Worm (Caenorhabditis elegans) whole organism, late embryonic: ENCODE data around the gene srh-112.
"Not testable (repeated sequence)": the region's sequence is repeated elsewhere in the genome, so short reads cannot be mapped to it uniquely, and the experiment has no call there.

Source experiments
- C08G9.2 ChIP-seq: sonication (generic microtip); optimal IDR thresholded peaks from 2 replicates; lab custom pipeline; 2016; ENCODE audit warnings: mild to moderate bottlenecking, missing genetic modification characterization, moderate library complexity, missing compliant biosample characterization
- C38D4.7 ChIP-seq: fragments of 200-800 bp; sonication (Bioruptor generic); optimal IDR thresholded peaks from 2 replicates; lab custom pipeline; 2018; ENCODE audit warnings: mild to moderate bottlenecking, missing genetic modification characterization, moderate library complexity, missing compliant biosample characterization
- F13H6.1 ChIP-seq: sonication (generic microtip); optimal IDR thresholded peaks from 2 replicates; lab custom pipeline; 2016; ENCODE audit warnings: missing genetic modification characterization, missing compliant biosample characterization
- K02D7.2 ChIP-seq: sonication (generic microtip); optimal IDR thresholded peaks from 2 replicates; lab custom pipeline; 2017; ENCODE audit warnings: mild to moderate bottlenecking, missing genetic modification characterization, missing compliant biosample characterization
- ahr-1 ChIP-seq: sonication (generic microtip); optimal IDR thresholded peaks from 2 replicates; lab custom pipeline; 2016; ENCODE audit warnings: missing genetic modification characterization, missing compliant biosample characterization
- ceh-18 ChIP-seq: sonication (generic microtip); optimal IDR thresholded peaks from 2 replicates; lab custom pipeline; 2016; ENCODE audit warnings: missing genetic modification characterization, missing compliant biosample characterization
- ceh-19 ChIP-seq: fragments of 200-800 bp; sonication (Bioruptor generic); optimal IDR thresholded peaks from 2 replicates; lab custom pipeline; 2018; ENCODE audit warnings: mild to moderate bottlenecking, missing genetic modification characterization, missing compliant biosample characterization
- ceh-2 ChIP-seq: sonication (generic microtip); optimal IDR thresholded peaks from 2 replicates; lab custom pipeline; 2016; ENCODE audit warnings: missing genotype, missing genetic modification characterization, missing compliant biosample characterization
- ceh-22 ChIP-seq: sonication (generic microtip); optimal IDR thresholded peaks from 2 replicates; lab custom pipeline; 2017; ENCODE audit warnings: missing biosample characterization, missing genetic modification characterization
- ceh-30 ChIP-seq: fragments of 150-350 bp; optimal IDR thresholded peaks from 2 replicates; lab custom pipeline; 2014; ENCODE audit warnings: missing biosample characterization, missing genetic modification characterization
- ceh-31 ChIP-seq: sonication (generic microtip); optimal IDR thresholded peaks from 2 replicates; lab custom pipeline; 2016; ENCODE audit warnings: missing genetic modification characterization, missing compliant biosample characterization
- ceh-34 ChIP-seq: sonication (generic microtip); optimal IDR thresholded peaks from 2 replicates; lab custom pipeline; 2016; ENCODE audit warnings: mild to moderate bottlenecking, missing genetic modification characterization, missing compliant biosample characterization
- ceh-45 ChIP-seq: fragments of 200-800 bp; sonication (Bioruptor generic); IDR thresholded peaks from 2 replicates; pipeline ENCODE4 v1.3.6; 2022; ENCODE audit warnings: missing genetic modification reagents, missing genetic modification characterization, missing compliant biosample characterization
- ceh-9 ChIP-seq: sonication (generic microtip); optimal IDR thresholded peaks from 2 replicates; lab custom pipeline; 2016; ENCODE audit warnings: mild to moderate bottlenecking, missing genetic modification characterization, inconsistent platforms, missing compliant biosample characterization
- dmd-4 ChIP-seq: sonication (generic microtip); optimal IDR thresholded peaks from 2 replicates; lab custom pipeline; 2016; ENCODE audit warnings: borderline replicate concordance, missing genetic modification characterization, missing compliant biosample characterization
- ets-4 ChIP-seq: sonication (generic microtip); optimal IDR thresholded peaks from 2 replicates; lab custom pipeline; 2016; ENCODE audit warnings: missing genetic modification characterization, missing compliant biosample characterization
- fkh-6 ChIP-seq: sonication (generic microtip); optimal IDR thresholded peaks from 2 replicates; lab custom pipeline; 2016; ENCODE audit warnings: missing genetic modification characterization, missing compliant biosample characterization
- hlh-15 ChIP-seq: sonication (generic microtip); optimal IDR thresholded peaks from 2 replicates; lab custom pipeline; 2016; ENCODE audit warnings: missing genetic modification characterization, missing compliant biosample characterization
- hlh-6 ChIP-seq: sonication (generic microtip); optimal IDR thresholded peaks from 2 replicates; lab custom pipeline; 2016; ENCODE audit warnings: missing genotype, missing genetic modification characterization, missing compliant biosample characterization
- hlh-8 ChIP-seq: sonication (generic microtip); optimal IDR thresholded peaks from 2 replicates; lab custom pipeline; 2016; ENCODE audit warnings: missing genotype, missing genetic modification characterization, missing compliant biosample characterization
- npax-4 ChIP-seq: sonication (generic microtip); optimal IDR thresholded peaks from 2 replicates; lab custom pipeline; 2016; ENCODE audit warnings: missing genetic modification characterization, missing compliant biosample characterization
- odd-2 ChIP-seq: sonication (generic microtip); optimal IDR thresholded peaks from 2 replicates; lab custom pipeline; 2017; ENCODE audit warnings: antibody characterized with exemption, mild to moderate bottlenecking, missing genetic modification characterization, missing compliant biosample characterization
- pag-3 ChIP-seq: sonication (generic microtip); optimal IDR thresholded peaks from 2 replicates; lab custom pipeline; 2016; ENCODE audit warnings: missing compliant biosample characterization, missing genetic modification characterization, borderline replicate concordance
- pat-9 ChIP-seq: fragments of 200-800 bp; sonication (Bioruptor generic); optimal IDR thresholded peaks from 2 replicates; lab custom pipeline; 2018; ENCODE audit warnings: mild to moderate bottlenecking, missing genetic modification characterization, moderate library complexity, missing compliant biosample characterization
- pax-1 ChIP-seq: fragments of 150-350 bp; optimal IDR thresholded peaks from 2 replicates; lab custom pipeline; 2014; ENCODE audit warnings: missing biosample characterization, missing genetic modification characterization
- pha-4 ChIP-seq: fragments of 150-350 bp; optimal IDR thresholded peaks from 2 replicates; lab custom pipeline; 2018; ENCODE audit warnings: missing biosample characterization, missing genetic modification reagents, missing genetic modification characterization
- pqm-1 ChIP-seq: sonication (generic microtip); optimal IDR thresholded peaks from 2 replicates; lab custom pipeline; 2016; ENCODE audit warnings: missing genetic modification characterization, missing compliant biosample characterization
- ref-2 ChIP-seq: sonication (generic microtip); optimal IDR thresholded peaks from 2 replicates; lab custom pipeline; 2016; ENCODE audit warnings: missing genetic modification characterization, missing compliant biosample characterization
- rnt-1 ChIP-seq: sonication (generic microtip); optimal IDR thresholded peaks from 2 replicates; lab custom pipeline; 2016; ENCODE audit warnings: missing genetic modification characterization, missing compliant biosample characterization
- sdc-2 ChIP-seq: sonication (generic microtip); optimal IDR thresholded peaks from 2 replicates; lab custom pipeline; 2016; ENCODE audit warnings: missing genotype, missing genetic modification characterization, missing compliant biosample characterization
- ttx-3 ChIP-seq: sonication (generic microtip); optimal IDR thresholded peaks from 2 replicates; lab custom pipeline; 2016; ENCODE audit warnings: missing genetic modification reagents, missing genetic modification characterization, missing compliant biosample characterization
- unc-3 ChIP-seq, 2 experiments: fragments of 200-800 bp in 1 of 2; sonication (Bioruptor generic) in 1 of 2; sonication (generic microtip) in 1 of 2; conservative IDR thresholded peaks in 1 of 2; optimal IDR thresholded peaks in 1 of 2; 2 replicates each; pipeline versions ENCODE4 v1.3.6 to Lab custom; 2016 to 2022; ENCODE audit warnings: missing compliant biosample characterization in 2 of 2, missing genetic modification characterization in 2 of 2, missing genetic modification reagents in 1 of 2
- unc-42 ChIP-seq: sonication (generic microtip); optimal IDR thresholded peaks from 2 replicates; lab custom pipeline; 2016; ENCODE audit warnings: missing genotype, missing genetic modification characterization, missing compliant biosample characterization
- unc-55 ChIP-seq: sonication (generic microtip); optimal IDR thresholded peaks from 2 replicates; lab custom pipeline; 2017; ENCODE audit warnings: missing biosample characterization, missing genetic modification reagents, missing genetic modification characterization
- unc-86 ChIP-seq: sonication (generic microtip); optimal IDR thresholded peaks from 2 replicates; lab custom pipeline; 2016; ENCODE audit warnings: missing genetic modification characterization, missing compliant biosample characterization

Gene srh-112

DNA sequence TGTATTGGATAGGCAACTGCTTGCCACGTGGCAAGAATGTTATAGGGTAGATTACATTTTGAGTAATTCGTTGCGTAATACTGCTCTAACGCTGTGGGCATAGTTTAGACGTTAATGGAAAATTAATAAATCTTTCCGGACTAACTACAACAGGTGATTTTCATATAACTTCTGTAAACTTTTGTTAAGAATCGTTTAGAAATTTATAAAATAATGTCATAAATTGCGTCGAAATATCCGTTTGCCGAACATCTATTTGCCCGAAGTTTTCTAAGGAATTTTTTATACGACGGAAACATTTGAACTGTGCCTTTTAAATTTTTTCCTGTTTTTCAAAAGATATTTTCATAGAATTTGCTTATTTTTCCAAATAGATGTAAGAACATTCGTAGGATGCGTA, at the start of gene srh-112:
Gene srh-112, minus strand, starts transcription at position 101 of the 400 bp plus-strand sequence.
- no peak for TF ChIP-seq ceh-22 (tag; lab: Kevin White, UChicago)
- TF ChIP-seq unc-3 (GFP tag; conservative IDR thresholded peaks at IDR 0.05; lab: Robert Waterston, UW), result no peak
- TF ChIP-seq unc-3 (tag; optimal IDR thresholded peaks at IDR 0.05; lab: Kevin White, UChicago), result no peak
- TF ChIP-seq npax-4 (tag; lab: Kevin White, UChicago), result no peak
- no peak for TF ChIP-seq pqm-1 (tag; lab: Kevin White, UChicago)
- TF ChIP-seq C38D4.7 (GFP tag; lab: Kevin White, UChicago), result no peak
- TF ChIP-seq dmd-4 (tag; lab: Kevin White, UChicago), result no peak
- TF ChIP-seq, all 69 proteins: peak for 0

DNA sequence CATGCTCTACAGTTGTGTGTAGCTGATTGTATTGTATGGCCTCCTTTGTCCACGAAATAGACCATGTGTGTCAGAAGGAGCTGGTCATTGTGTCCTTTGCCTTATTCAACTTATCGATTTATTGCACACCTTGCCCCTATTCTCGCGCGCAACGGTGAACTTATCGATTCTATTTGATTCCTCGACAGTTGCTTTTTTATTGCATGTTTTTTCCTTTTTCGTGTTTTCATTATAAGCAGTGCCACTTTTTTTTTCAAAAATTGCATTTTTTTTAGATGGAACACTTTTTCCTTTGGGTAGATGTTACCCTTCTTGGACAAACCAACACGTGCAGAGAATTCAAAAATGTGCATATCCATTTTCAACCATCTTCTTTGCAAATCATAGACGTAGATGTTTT, 47.2 kb upstream of the srh-112 start, which contains the start of gene K10G4.10:
Gene K10G4.10, plus strand, starts transcription at position 301 of the 400 bp plus-strand sequence.
- TF ChIP-seq F13H6.1 (tag; lab: Kevin White, UChicago), result no peak
- no peak for TF ChIP-seq ceh-45
- no peak for TF ChIP-seq ceh-18 (tag; lab: Kevin White, UChicago)
- TF ChIP-seq odd-2 (tag; lab: Kevin White, UChicago), result no peak
- no peak for TF ChIP-seq hlh-6 (tag; lab: Kevin White, UChicago)
- TF ChIP-seq pax-1 (tag; lab: Kevin White, UChicago), result no peak
- TF ChIP-seq ceh-30 (tag; lab: Kevin White, UChicago), result no peak
- TF ChIP-seq fkh-6 (tag; lab: Kevin White, UChicago), result no peak
- no peak for TF ChIP-seq unc-86
- TF ChIP-seq npax-4 (tag; lab: Kevin White, UChicago), result no peak
- no peak for TF ChIP-seq ceh-9

DNA sequence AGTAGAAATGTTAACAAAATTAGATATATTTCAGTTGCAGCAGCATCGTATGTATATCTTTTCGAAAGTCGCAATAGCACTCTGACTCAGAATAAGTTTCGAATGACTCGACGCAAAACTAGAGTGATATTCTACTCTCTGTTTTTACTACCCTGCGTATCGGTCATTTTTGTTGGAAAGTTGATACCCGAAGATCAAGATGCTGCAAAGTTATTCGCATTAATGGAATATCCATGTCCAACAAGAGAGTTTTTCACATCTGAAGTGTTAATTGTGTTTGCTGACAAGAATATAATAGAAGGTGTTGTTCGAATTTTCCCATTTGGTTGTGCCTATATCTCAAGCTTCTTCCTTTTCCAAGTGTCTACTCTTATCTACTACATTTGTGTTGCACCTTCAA, 46.1 kb upstream of the srh-112 start:
- TF ChIP-seq ceh-34 (tag; lab: Kevin White, UChicago) (no peak), ceh-2 (tag; lab: Kevin White, UChicago) (no peak), ref-2 (no peak), C08G9.2 (tag; lab: Kevin White, UChicago) (no peak), npax-4 (tag; lab: Kevin White, UChicago) (no peak), ttx-3 (no peak), ahr-1 (tag; lab: Kevin White, UChicago) (no peak), sdc-2 (no peak), ceh-31 (tag; lab: Kevin White, UChicago) (no peak), unc-42 (tag; lab: Kevin White, UChicago) (no peak), ceh-18 (tag; lab: Kevin White, UChicago) (no peak), hlh-8 (tag; lab: Kevin White, UChicago) (no peak), pat-9 (tag; lab: Kevin White, UChicago) (no peak), pax-1 (tag; lab: Kevin White, UChicago) (no peak), unc-55 (GFP tag; lab: Kevin White, UChicago) (no peak), hlh-15 (no peak), ceh-19 (no peak), ceh-30 (tag; lab: Kevin White, UChicago) (no peak), pha-4 (tag; lab: Kevin White, UChicago) (no peak)

- not testable (repeated sequence) for TF ChIP-seq K02D7.2, ets-4, rnt-1 (tag; lab: Kevin White, UChicago)
These were observed 38.8 kb upstream of the srh-112 start, which contains the start of gene K10G4.3 for ce11 chrV:17264855-17265254. TSS of gene K10G4.3 (minus strand) at chrV:17264955.

DNA sequence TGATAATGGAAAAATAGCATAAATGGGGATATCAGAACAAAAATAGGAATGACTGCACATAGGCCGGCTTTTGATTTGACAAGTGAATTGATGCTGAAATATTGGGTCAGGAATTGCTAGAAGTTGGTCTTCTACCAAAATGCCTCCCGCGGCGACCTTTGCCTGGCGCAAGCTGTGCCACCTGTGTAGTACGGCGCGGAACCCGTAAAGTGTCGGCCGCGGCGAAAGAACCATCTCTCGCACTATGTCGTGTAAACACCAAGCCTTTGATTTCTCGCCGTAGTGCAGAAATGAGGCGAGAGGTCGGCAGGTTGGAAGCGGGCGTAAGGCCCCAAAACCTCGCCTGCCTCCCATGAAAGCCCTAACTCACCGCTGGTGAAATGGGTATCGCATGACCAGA, 35.4 kb upstream of the srh-112 start:
- TF ChIP-seq pag-3 (tag; lab: Kevin White, UChicago), result peak; percentile 43
- TF ChIP-seq pqm-1 (tag; lab: Kevin White, UChicago), result no peak
